Fruit fly (Drosophila melanogaster) whole organism: ENCODE data around the gene CG13248.

ENCODE experiments used
- CG8478 ChIP-seq: fragments of >200 bp; optimal IDR thresholded peaks from 2 replicates; lab custom pipeline; 2018; ENCODE audit warnings: inconsistent platforms
- Dll ChIP-seq: fragments of >200 bp; optimal IDR thresholded peaks from 2 replicates; lab custom pipeline; 2017
- EcR ChIP-seq, 2 experiments: fragments of >200 bp; optimal IDR thresholded peaks; 2 replicates each; lab custom pipeline; 2017; ENCODE audit warnings: missing biosample characterization in 2 of 2, missing genetic modification characterization in 2 of 2, missing genetic modification reagents in 2 of 2
- pan ChIP-seq: fragments of >200 bp; optimal IDR thresholded peaks from 2 replicates; lab custom pipeline; 2017
- psq ChIP-seq: fragments of >200 bp; optimal IDR thresholded peaks from 2 replicates; lab custom pipeline; 2017
- usp ChIP-seq: fragments of >200 bp; optimal IDR thresholded peaks from 2 replicates; lab custom pipeline; 2017; ENCODE audit warnings: missing biosample characterization, missing genetic modification characterization, mixed read lengths

Gene CG13248

dm6 chr3L:20439772-20440171 is 29.4 kb upstream of the CG13248 start, which contains the start of gene Hpd:
Hpd (minus strand) TSS chr3L:20439872.
- no peak for TF ChIP-seq Dll (lab: Kevin White, UChicago)
- TF ChIP-seq pan (lab: Kevin White, UChicago) = no peak
- no peak for TF ChIP-seq psq
- no peak for TF ChIP-seq CG8478 (lab: Kevin White, UChicago)
- TF ChIP-seq EcR (GFP tag; optimal IDR thresholded peaks at IDR 0.05; lab: Kevin White, UChicago) = no peak
- no peak for TF ChIP-seq usp (GFP tag; lab: Kevin White, UChicago)

- TF ChIP-seq CG8478 (lab: Kevin White, UChicago) (no peak), EcR (GFP tag; optimal IDR thresholded peaks at IDR 0.05; lab: Kevin White, UChicago) (no peak), Dll (lab: Kevin White, UChicago) (no peak), psq (no peak), usp (GFP tag; lab: Kevin White, UChicago) (no peak), pan (lab: Kevin White, UChicago) (no peak)
Measured at dm6 chr3L:20436069-20436468, 25.7 kb upstream of the CG13248 start, which contains the start of the genes mRpL15 and CtIP. mRpL15 (minus strand) TSS chr3L:20436209. CtIP (plus strand) TSS chr3L:20436250.

dm6 chr3L:20432297-20432696 is 21.9 kb upstream of the CG13248 start, which contains the start of the genes Las and Psn:
Las (minus strand) TSS chr3L:20432361.
Psn (plus strand) TSS chr3L:20432468.
- TF ChIP-seq Dll (lab: Kevin White, UChicago) (no peak), psq (no peak), EcR (GFP tag; optimal IDR thresholded peaks at IDR 0.05; lab: Kevin White, UChicago) (no peak), pan (lab: Kevin White, UChicago) (no peak), CG8478 (lab: Kevin White, UChicago) (no peak), usp (GFP tag; lab: Kevin White, UChicago) (no peak)

DNA sequence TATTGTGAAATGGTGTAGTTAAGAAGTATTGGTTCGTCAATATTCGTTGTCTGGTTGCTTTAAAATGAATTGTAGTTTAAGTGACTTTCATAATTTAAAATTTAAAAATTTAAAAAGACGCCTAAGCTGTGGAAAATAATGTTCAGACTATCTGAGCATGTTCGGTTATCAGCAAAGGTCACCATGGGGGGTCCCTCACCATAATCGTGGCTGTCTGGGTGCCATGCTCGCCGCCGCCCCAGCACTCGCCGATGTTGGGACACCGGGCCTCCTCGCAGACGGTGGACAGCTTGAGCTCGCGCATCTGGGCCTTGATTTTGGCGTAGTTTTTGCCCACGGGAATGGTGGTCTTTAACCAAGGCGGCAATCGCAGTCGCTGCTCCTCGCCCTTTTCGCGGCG is 21.3 kb upstream of the CG13248 start:
- TF ChIP-seq pan (lab: Kevin White, UChicago) = no peak

- TF ChIP-seq pan (lab: Kevin White, UChicago) (no peak), CG8478 (lab: Kevin White, UChicago) (no peak), usp (GFP tag; lab: Kevin White, UChicago) (no peak), EcR (GFP tag; optimal IDR thresholded peaks at IDR 0.05; lab: Kevin White, UChicago) (no peak), psq (no peak), Dll (lab: Kevin White, UChicago) (no peak)
Measured at dm6 chr3L:20430182-20430581, 19.8 kb upstream of the CG13248 start, which contains the start of gene CG5262. CG5262 (minus strand) TSS chr3L:20430475.

- TF ChIP-seq EcR (GFP tag; optimal IDR thresholded peaks at IDR 0.05; lab: Kevin White, UChicago) (no peak), pan (lab: Kevin White, UChicago) (no peak), usp (GFP tag; lab: Kevin White, UChicago) (no peak)
Measured at dm6 chr3L:20427449-20427848, 17.1 kb upstream of the CG13248 start, which contains the start of gene CG5274. CG5274 (minus strand) TSS chr3L:20427666.

DNA sequence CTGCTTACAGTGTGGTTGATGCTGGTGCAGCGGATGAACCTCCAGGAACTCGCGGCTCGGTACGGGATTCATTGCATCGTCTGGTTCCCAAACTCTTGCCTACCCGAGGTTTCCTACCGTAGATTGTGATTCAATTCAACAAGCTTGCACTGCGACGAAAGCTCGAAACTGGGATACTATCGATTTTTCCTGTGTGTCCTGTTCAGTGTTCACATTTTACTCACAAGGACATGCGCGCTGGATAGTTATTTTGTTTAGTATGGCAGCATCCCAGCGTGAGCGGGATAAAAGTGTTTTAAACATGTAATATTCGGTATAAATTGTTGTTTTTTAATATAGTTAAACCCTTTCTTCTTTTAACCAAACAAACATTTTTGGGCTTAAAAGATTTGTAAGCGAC is 15.5 kb upstream of the CG13248 start, which contains the start of gene CG5282:
Gene CG5282 (minus strand): TSS at position 184 of the 400 bp plus-strand sequence.
- TF ChIP-seq usp (GFP tag; lab: Kevin White, UChicago) (no peak), Dll (lab: Kevin White, UChicago) (no peak), CG8478 (lab: Kevin White, UChicago) (no peak), EcR (GFP tag; optimal IDR thresholded peaks at IDR 0.05; lab: Kevin White, UChicago) (no peak)

dm6 chr3L:20413304-20413703 is 2.9 kb upstream of the CG13248 start, which contains the start of gene zye:
zye (plus strand) TSS chr3L:20413604.
- TF ChIP-seq usp (GFP tag; lab: Kevin White, UChicago) (no peak), EcR (GFP tag; optimal IDR thresholded peaks at IDR 0.05; lab: Kevin White, UChicago) (no peak), Dll (lab: Kevin White, UChicago) (no peak), pan (lab: Kevin White, UChicago) (no peak), CG8478 (lab: Kevin White, UChicago) (no peak), psq (no peak)

- TF ChIP-seq pan (lab: Kevin White, UChicago) = no peak
- no peak for TF ChIP-seq usp (GFP tag; lab: Kevin White, UChicago)
- no peak for TF ChIP-seq Dll (lab: Kevin White, UChicago)
- TF ChIP-seq psq = no peak
- TF ChIP-seq EcR (GFP tag; optimal IDR thresholded peaks at IDR 0.05; lab: Kevin White, UChicago) = no peak
- no peak for TF ChIP-seq CG8478 (lab: Kevin White, UChicago)
Measured at dm6 chr3L:20410780-20411179, 414 bp upstream of the CG13248 start.

- TF ChIP-seq CG8478 (lab: Kevin White, UChicago) (no peak), EcR (GFP tag; optimal IDR thresholded peaks at IDR 0.05; lab: Kevin White, UChicago) (no peak), pan (lab: Kevin White, UChicago) (no peak), Dll (lab: Kevin White, UChicago) (no peak), psq (no peak), usp (GFP tag; lab: Kevin White, UChicago) (no peak)
Measured at dm6 chr3L:20405971-20406948, 4.1 kb downstream of the CG13248 start.

DNA sequence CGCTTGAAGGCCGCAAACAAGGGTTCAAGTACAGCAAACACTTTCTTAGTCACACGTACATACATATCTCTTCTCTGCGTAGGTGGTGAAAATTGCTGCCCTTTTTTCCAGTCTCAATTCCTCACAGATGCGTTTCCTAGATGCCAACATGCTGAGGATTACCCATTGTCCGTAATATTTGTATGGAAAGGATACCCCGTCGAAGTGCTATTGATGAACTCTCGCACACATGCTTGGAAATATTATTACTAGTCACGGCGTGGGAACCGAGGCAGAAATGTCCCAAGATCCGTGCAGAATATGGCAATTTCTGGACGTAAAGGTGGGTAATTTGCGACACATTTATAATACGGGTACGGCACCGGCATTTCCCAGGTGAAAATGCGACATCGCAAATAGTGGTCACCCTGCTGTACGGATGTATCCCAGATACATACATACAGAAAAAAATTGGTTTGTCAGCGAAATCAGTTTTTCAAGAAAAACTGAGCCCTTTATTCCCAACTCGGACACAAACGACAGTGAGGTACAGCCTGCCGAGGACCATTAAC is 5.0 kb downstream of the CG13248 start:
- TF ChIP-seq Dll (lab: Kevin White, UChicago) (no peak), usp (GFP tag; lab: Kevin White, UChicago) (no peak), CG8478 (lab: Kevin White, UChicago) (no peak), pan (lab: Kevin White, UChicago) (no peak), EcR (GFP tag; optimal IDR thresholded peaks at IDR 0.05; lab: Kevin White, UChicago) (no peak), psq (no peak)
